Worm (Caenorhabditis elegans) whole organism, L1 larva: ENCODE measurements around the gene sut-1.
A peak's percentile ranks its signal among the peaks of the same experiment; 100 is the strongest.

ENCODE experiments used
- aly-2 ChIP-seq: fragments of 150-350 bp; optimal IDR thresholded peaks from 2 replicates; lab custom pipeline; 2014; ENCODE audit warnings: missing biosample characterization, missing genetic modification characterization
- ceh-90 ChIP-seq: sonication (generic microtip); optimal IDR thresholded peaks from 2 replicates; lab custom pipeline; 2016; ENCODE audit warnings: missing genetic modification characterization, missing compliant biosample characterization
- elt-2 ChIP-seq: sonication (generic microtip); optimal IDR thresholded peaks from 2 replicates; lab custom pipeline; 2016; ENCODE audit warnings: missing genetic modification characterization, mild to moderate bottlenecking, inconsistent platforms, missing compliant biosample characterization, missing genetic modification reagents
- lin-39 ChIP-seq: fragments of 150-350 bp; optimal IDR thresholded peaks from 2 replicates; lab custom pipeline; 2014; ENCODE audit warnings: missing biosample characterization, missing genetic modification reagents, missing genetic modification characterization
- lsy-2 ChIP-seq, 2 experiments: fragments of 150-350 bp; optimal IDR thresholded peaks; 2 replicates each; lab custom pipeline; 2014; ENCODE audit warnings: missing biosample characterization in 2 of 2, missing genetic modification characterization in 2 of 2
- mdl-1 ChIP-seq, 2 experiments: fragments of 150-350 bp; optimal IDR thresholded peaks; 2 replicates each; lab custom pipeline; 2014 to 2017; ENCODE audit warnings: missing biosample characterization in 2 of 2, missing genetic modification characterization in 2 of 2, inconsistent platforms in 1 of 2
- nhr-237 ChIP-seq: fragments of 150-350 bp; optimal IDR thresholded peaks from 2 replicates; lab custom pipeline; 2014; ENCODE audit warnings: missing biosample characterization, missing genetic modification characterization
- pax-3 ChIP-seq: fragments of 200-800 bp; sonication (Bioruptor generic); optimal IDR thresholded peaks from 2 replicates; lab custom pipeline; 2018; ENCODE audit warnings: mild to moderate bottlenecking, missing genetic modification characterization, moderate library complexity, missing compliant biosample characterization
- snpc-4 ChIP-seq: fragments of 150-350 bp; optimal IDR thresholded peaks from 2 replicates; lab custom pipeline; 2014; ENCODE audit warnings: missing biosample characterization, missing genetic modification characterization
- sox-4 ChIP-seq: sonication (generic microtip); optimal IDR thresholded peaks from 2 replicates; lab custom pipeline; 2016; ENCODE audit warnings: missing genetic modification characterization, missing compliant biosample characterization
- sup-37 ChIP-seq: fragments of 200-800 bp; sonication (Bioruptor generic); optimal IDR thresholded peaks from 2 replicates; lab custom pipeline; 2018; ENCODE audit warnings: mild to moderate bottlenecking, missing genetic modification characterization, missing compliant biosample characterization

DNA sequence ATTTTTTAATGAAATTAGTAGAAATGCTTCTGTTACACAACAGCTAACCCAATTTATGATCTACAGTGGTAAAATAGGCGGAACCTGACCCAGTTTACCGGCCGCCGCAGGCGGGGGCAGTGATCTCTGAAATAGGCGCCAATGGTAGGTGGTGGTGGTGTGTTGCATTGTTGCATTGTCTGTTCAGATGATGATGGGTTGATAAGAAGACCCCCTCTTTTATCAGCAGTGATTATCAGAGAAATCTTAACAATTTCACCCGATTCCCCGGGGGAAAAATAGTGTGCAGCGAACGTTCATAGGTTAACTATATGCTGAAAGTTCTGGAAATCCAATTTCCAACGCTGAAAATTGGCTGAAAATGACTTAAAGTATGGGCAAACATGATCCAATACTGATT, 15.6 kb upstream of the sut-1 start:
- no peak for TF ChIP-seq sup-37 (GFP tag; lab: Kevin White, UChicago)
- no peak for TF ChIP-seq aly-2 (tag; lab: Kevin White, UChicago)
- no peak for TF ChIP-seq lsy-2 (tag; optimal IDR thresholded peaks at IDR 0.05; lab: Kevin White, UChicago)
- TF ChIP-seq nhr-237 (tag; lab: Kevin White, UChicago) = no peak
- no peak for TF ChIP-seq pax-3 (tag; lab: Kevin White, UChicago)
- TF ChIP-seq snpc-4 (tag; lab: Kevin White, UChicago) = no peak
- TF ChIP-seq lin-39 (tag; lab: Kevin White, UChicago) = no peak
- no peak for TF ChIP-seq mdl-1 (tag; optimal IDR thresholded peaks at IDR 0.05; lab: Kevin White, UChicago)
- no peak for TF ChIP-seq sox-4 (tag; lab: Kevin White, UChicago)
- TF ChIP-seq ceh-90 (tag; lab: Kevin White, UChicago) = no peak
- TF ChIP-seq elt-2 (tag; lab: Kevin White, UChicago) = peak; percentile 57
